Fruit fly (Drosophila melanogaster): ENCODE data around the gene CG33170.

dm6 chr3L:22879344-22879723, 14.9 kb downstream of the CG33170 start:
- TF ChIP-seq insv (optimal IDR thresholded peaks at IDR 0.05): no peak
- no peak for TF ChIP-seq ttk (optimal IDR thresholded peaks at IDR 0.05)
- TF ChIP-seq h (optimal IDR thresholded peaks at IDR 0.05): no peak
- no peak for TF ChIP-seq psq (optimal IDR thresholded peaks at IDR 0.05)
- no peak for TF ChIP-seq Myc (optimal IDR thresholded peaks at IDR 0.05)
- no peak for TF ChIP-seq Sin3A (optimal IDR thresholded peaks at IDR 0.05)
